Fruit fly (Drosophila melanogaster): ENCODE data around the gene CG3769.
A peak's percentile ranks its signal among the peaks of the same experiment; 100 is the strongest.

The CG3769 gene

DNA sequence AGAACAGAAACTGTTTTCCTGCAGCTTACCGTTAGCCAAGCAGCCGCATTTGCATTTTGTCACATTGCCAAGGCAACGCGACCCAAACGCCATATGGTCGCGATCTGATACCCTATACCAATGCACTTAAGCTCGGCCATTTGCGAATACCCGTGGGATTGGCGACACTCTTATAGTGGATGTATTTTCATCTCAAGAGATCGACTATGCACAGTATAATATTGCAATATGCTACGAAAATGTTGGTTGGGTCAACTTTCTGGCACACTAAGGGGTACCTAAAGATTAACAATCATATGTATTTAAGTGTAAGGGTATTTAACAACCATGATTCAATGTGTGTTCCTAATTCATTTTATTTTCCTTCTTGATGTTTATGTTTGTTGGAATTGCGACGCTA is 3.0 kb downstream of the CG3769 start (continued):
- TF ChIP-seq lmd (GFP tag; IDR thresholded peaks at IDR 0.05) (0 out of 2 replicates have a peak, but pooled peaks have one; percentile 30), phol (tag; optimal IDR thresholded peaks at IDR 0.05) (peak; percentile 2), Hr51 (GFP tag; optimal IDR thresholded peaks at IDR 0.05) (peak in 1 of 2 experiments; percentile 6), CG11695 (GFP tag; IDR thresholded peaks at IDR 0.05) (0 out of 3 replicates have a peak, but pooled peaks have one; percentile 12), H2.0 (GFP tag; IDR thresholded peaks at IDR 0.05) (no peak), HLH3B (GFP tag; IDR thresholded peaks at IDR 0.05) (0 out of 2 replicates have a peak, but pooled peaks have one; percentile 19), CG1024 (GFP tag; IDR thresholded peaks at IDR 0.05) (no peak), stc (GFP tag; IDR thresholded peaks at IDR 0.05) (no peak), Bteb2 (GFP tag; optimal IDR thresholded peaks at IDR 0.05) (no peak), CG4707 (GFP tag; optimal IDR thresholded peaks at IDR 0.05) (no peak), BtbVII (GFP tag; optimal IDR thresholded peaks at IDR 0.05) (no peak), pan (optimal IDR thresholded peaks at IDR 0.05) (no peak), pan (GFP tag; optimal IDR thresholded peaks at IDR 0.05 in 1 of 2, IDR thresholded peaks at IDR 0.05 in 1 of 2) (no peak), cg (GFP tag; optimal IDR thresholded peaks at IDR 0.05) (no peak), row (GFP tag; IDR thresholded peaks at IDR 0.05) (peak; percentile 53), Dp (GFP tag; optimal IDR thresholded peaks at IDR 0.05) (no peak), D19A (tag; optimal IDR thresholded peaks at IDR 0.05) (peak; percentile 86), odd (GFP tag; optimal IDR thresholded peaks at IDR 0.05) (no peak), sc (optimal IDR thresholded peaks at IDR 0.05) (no peak), sc (GFP tag; optimal IDR thresholded peaks at IDR 0.05) (no peak), CG4282 (GFP tag; optimal IDR thresholded peaks at IDR 0.05) (no peak), CG14014 (GFP tag; IDR thresholded peaks at IDR 0.05) (0 out of 2 replicates have a peak, but pooled peaks have one; percentile 14), crp (GFP tag; optimal IDR thresholded peaks at IDR 0.05) (no peak), lab (GFP tag; optimal IDR thresholded peaks at IDR 0.05) (peak; percentile 14), Elba2 (GFP tag; optimal IDR thresholded peaks at IDR 0.05) (no peak), Med (GFP tag) (peak; percentile 84), Dip2 (GFP tag; IDR thresholded peaks at IDR 0.05) (no peak), CG12104 (GFP tag; optimal IDR thresholded peaks at IDR 0.05) (no peak), Drgx (GFP tag; IDR thresholded peaks at IDR 0.05) (0 out of 2 replicates have a peak, but pooled peaks have one; percentile 31), CG12219 (GFP tag; optimal IDR thresholded peaks at IDR 0.05) (no peak), CG30403 (GFP tag; optimal IDR thresholded peaks at IDR 0.05) (no peak), wor (GFP tag; IDR thresholded peaks at IDR 0.05) (no peak), nerfin-1 (tag; optimal IDR thresholded peaks at IDR 0.05) (peak; percentile 62), fd96Cb (tag; optimal IDR thresholded peaks at IDR 0.05) (no peak), CG15073 (GFP tag; optimal IDR thresholded peaks at IDR 0.05) (no peak), CG15269 (tag; optimal IDR thresholded peaks at IDR 0.05) (peak; percentile 5), Neu2 (GFP tag; optimal IDR thresholded peaks at IDR 0.05; ENCODE audit: borderline replicate concordance) (no peak)

DNA sequence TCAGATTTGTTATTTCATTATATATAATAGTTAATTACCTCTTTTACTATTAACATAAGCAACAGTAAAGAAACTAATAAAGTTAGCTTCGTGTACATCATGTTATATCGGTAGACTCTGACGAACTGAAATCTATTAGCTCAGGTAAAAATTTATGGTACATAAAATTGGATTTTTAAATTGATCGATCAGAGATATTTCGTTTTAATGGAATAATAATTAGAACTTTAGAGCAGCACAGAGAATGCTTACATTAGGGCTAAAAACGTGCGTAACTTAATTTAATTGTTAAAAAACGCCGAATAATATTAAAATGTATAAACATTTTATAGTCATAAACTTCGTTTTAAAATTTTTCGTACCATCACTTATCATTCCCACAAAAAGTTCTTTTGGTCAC is 5.4 kb downstream of the CG3769 start, which contains the start of gene CG33723:
TSS of gene CG33723 (minus strand) at position 101 of the 400 bp plus-strand sequence.
- TF ChIP-seq D19A (tag; optimal IDR thresholded peaks at IDR 0.05) (no peak), MESR4 (GFP tag; optimal IDR thresholded peaks at IDR 0.05) (no peak), CG4424 (GFP tag; optimal IDR thresholded peaks at IDR 0.05) (no peak), nerfin-2 (GFP tag; IDR thresholded peaks at IDR 0.05; ENCODE audit: partially characterized antibody) (no peak), trem (tag; optimal IDR thresholded peaks at IDR 0.05) (no peak), bcd (GFP tag; optimal IDR thresholded peaks at IDR 0.05) (no peak), CG34224 (GFP tag; IDR thresholded peaks at IDR 0.05; ENCODE audit: partially characterized antibody) (no peak), Dp (GFP tag; optimal IDR thresholded peaks at IDR 0.05) (no peak), sens-2 (GFP tag; IDR thresholded peaks at IDR 0.05) (no peak), schlank (tag; optimal IDR thresholded peaks at IDR 0.05) (no peak), CG15696 (tag; optimal IDR thresholded peaks at IDR 0.05) (no peak), CG12236 (GFP tag; optimal IDR thresholded peaks at IDR 0.05) (no peak), CG7963 (GFP tag; IDR thresholded peaks at IDR 0.05; ENCODE audit: partially characterized antibody) (no peak)
